Worm (Caenorhabditis elegans): Measurements from ENCODE around the gene fbxa-2.

- TF ChIP-seq ztf-25 (GFP tag; IDR thresholded peaks at IDR 0.05) (no peak), lsl-1 (GFP tag; optimal IDR thresholded peaks at IDR 0.05) (no peak), ztf-22 (GFP tag; optimal IDR thresholded peaks at IDR 0.05) (no peak)
Measured at ce11 chrV:16244078-16244477, 25.4 kb downstream of the fbxa-2 start, which contains the start of gene srh-104.
